Worm (Caenorhabditis elegans): ENCODE data around the gene F38A5.22.

- TF ChIP-seq cog-1 (tag; optimal IDR thresholded peaks at IDR 0.05) = no peak
- no peak for TF ChIP-seq tab-1 (GFP tag; IDR thresholded peaks at IDR 0.05)
- no peak for TF ChIP-seq ref-1 (GFP tag; conservative IDR thresholded peaks at IDR 0.05)
- no peak for TF ChIP-seq T22C8.4 (GFP tag; IDR thresholded peaks at IDR 0.05)
- no peak for TF ChIP-seq flt-1 (GFP tag; IDR thresholded peaks at IDR 0.05)
- no peak for TF ChIP-seq ztf-23 (GFP tag; IDR thresholded peaks at IDR 0.05)
- TF ChIP-seq med-1 (GFP tag; optimal IDR thresholded peaks at IDR 0.05; ENCODE audit: insufficient read depth) = no peak
- no peak for TF ChIP-seq ztf-29 (GFP tag; IDR thresholded peaks at IDR 0.05)
- no peak for TF ChIP-seq klf-2 (GFP tag; conservative IDR thresholded peaks at IDR 0.05)
Measured at ce11 chrIV:6606587-6606986, 10.8 kb upstream of the F38A5.22 start.
